Worm (Caenorhabditis elegans): ENCODE results near the gene sfxn-2.

ce11 chrX:7942675-7943074 is 15.4 kb downstream of the sfxn-2 start:
- TF ChIP-seq sox-4 (tag; optimal IDR thresholded peaks at IDR 0.05) = no peak
- TF ChIP-seq C04F5.9 (tag; optimal IDR thresholded peaks at IDR 0.05) = no peak
- TF ChIP-seq fos-1 (tag; optimal IDR thresholded peaks at IDR 0.05) = no peak
- TF ChIP-seq unc-62 (GFP tag; optimal IDR thresholded peaks at IDR 0.05) = no peak
- TF ChIP-seq snu-23 (GFP tag; optimal IDR thresholded peaks at IDR 0.05) = no peak
- TF ChIP-seq aha-1 (tag; optimal IDR thresholded peaks at IDR 0.05) = no peak
- no peak for TF ChIP-seq fkh-4 (tag; optimal IDR thresholded peaks at IDR 0.05; ENCODE audit: borderline replicate concordance)
- no peak for TF ChIP-seq efl-1 (optimal IDR thresholded peaks at IDR 0.05)
- TF ChIP-seq efl-1 (GFP tag; optimal IDR thresholded peaks at IDR 0.05 in 1 of 2) = no peak
- no peak for TF ChIP-seq swsn-7 (tag; optimal IDR thresholded peaks at IDR 0.05)
- TF ChIP-seq nhr-28 (tag; optimal IDR thresholded peaks at IDR 0.05) = no peak
